Fruit fly (Drosophila melanogaster) whole organism: ENCODE data around the gene CG7943.

Experiments
- CG8478 ChIP-seq: fragments of >200 bp; optimal IDR thresholded peaks from 2 replicates; lab custom pipeline; 2018; ENCODE audit warnings: inconsistent platforms
- EcR ChIP-seq, 2 experiments: fragments of >200 bp; optimal IDR thresholded peaks; 2 replicates each; lab custom pipeline; 2017; ENCODE audit warnings: missing biosample characterization in 2 of 2, missing genetic modification characterization in 2 of 2, missing genetic modification reagents in 2 of 2
- psq ChIP-seq: fragments of >200 bp; optimal IDR thresholded peaks from 2 replicates; lab custom pipeline; 2017

DNA sequence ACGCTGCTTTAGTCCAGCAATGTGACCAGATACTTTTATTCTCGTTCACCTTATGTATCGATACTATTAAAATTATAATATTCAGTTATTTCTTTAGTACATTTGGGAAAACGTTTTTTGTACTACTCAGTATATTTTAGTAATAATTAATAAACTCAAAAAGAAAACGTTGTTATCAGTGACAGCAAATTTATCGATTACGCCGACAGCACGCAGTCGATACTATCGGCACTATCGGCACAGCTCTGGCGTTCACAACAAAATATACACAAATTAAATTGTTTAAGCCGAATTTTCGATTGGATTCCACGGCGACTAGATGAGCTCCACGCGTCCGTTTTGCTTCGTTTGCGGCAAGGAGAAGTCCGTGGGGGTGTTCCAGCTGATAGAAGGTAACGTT is 6.8 kb upstream of the CG7943 start, which contains the start of the genes janA, Sry-alpha and Sry-beta:
- TF ChIP-seq EcR (GFP tag; optimal IDR thresholded peaks at IDR 0.05; lab: Kevin White, UChicago) (no peak), CG8478 (lab: Kevin White, UChicago) (no peak), psq (lab: Kevin White, UChicago) (no peak)
